ENCODE assay signal across 4 worm cellular contexts in the genomic region with DNA sequence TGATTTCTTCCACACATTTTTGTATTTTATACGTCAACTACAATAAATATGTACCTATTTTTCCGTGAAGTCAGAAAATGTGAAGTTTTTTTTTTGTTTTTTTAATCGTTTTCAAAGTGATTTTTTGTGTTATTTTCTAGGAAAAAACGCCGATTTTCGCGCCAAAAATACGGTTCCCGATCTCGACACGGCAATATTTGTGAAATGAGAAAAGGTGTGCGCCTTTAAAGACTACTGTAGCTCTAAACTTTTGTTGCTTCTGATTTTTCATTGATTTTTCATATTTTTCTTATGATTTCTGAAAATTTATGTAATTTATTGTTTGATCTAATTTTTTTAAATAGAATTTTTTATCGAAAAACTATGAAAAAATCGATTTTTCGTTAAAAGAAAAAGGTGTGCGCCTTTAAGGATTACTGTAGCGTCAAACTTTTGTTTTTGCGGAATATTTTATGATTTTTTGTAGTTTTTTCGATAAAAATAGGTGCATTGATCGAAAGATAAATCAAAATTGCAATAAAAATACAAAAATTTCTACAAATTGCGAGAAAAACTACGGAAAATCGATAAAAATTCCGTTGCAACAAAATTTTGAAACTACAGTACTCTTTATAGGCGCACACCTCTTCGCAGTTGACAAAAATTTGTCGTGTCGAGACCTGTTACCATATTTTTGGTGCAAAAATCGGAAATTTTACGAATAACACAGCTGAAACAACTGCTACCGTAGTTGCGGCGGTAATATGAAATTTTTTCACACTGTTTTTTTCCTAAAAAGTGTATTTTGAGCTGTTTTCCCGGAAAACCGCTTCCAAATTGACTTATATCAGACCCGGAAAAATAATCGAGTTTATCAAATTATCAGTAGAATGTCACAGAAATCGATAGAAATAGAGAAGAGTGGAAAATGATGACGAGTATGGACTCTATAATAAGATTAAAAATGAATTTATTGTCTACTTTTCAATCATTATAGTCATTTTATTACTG.
A peak's percentile ranks its signal among the peaks of the same experiment; 100 is the strongest.
TF ChIP-seq lines count a peak whose summit lies in the region.

Gene kqt-3 (plus strand): TSS at position 940 of the 990 bp plus-strand sequence.

TF ChIP-seq in whole organism, L2 larva, 48 proteins besides CTCF, POLR2A, EP300 and RAD21:
- no peak for TF ChIP-seq lin-13 (GFP tag; optimal IDR thresholded peaks at IDR 0.05; lab: Kevin White, UChicago)
- no peak for TF ChIP-seq nhr-237 (tag; optimal IDR thresholded peaks at IDR 0.05; lab: Kevin White, UChicago)
- TF ChIP-seq ztf-11 (tag; optimal IDR thresholded peaks at IDR 0.05; lab: Kevin White, UChicago) = no peak
- no peak for TF ChIP-seq gmeb-1 (tag; optimal IDR thresholded peaks at IDR 0.05; lab: Kevin White, UChicago)
- TF ChIP-seq nhr-77 (tag; optimal IDR thresholded peaks at IDR 0.05; lab: Kevin White, UChicago) = no peak
- TF ChIP-seq fos-1 (tag; optimal IDR thresholded peaks at IDR 0.05; lab: Kevin White, UChicago) = peak; percentile 26

TF ChIP-seq in whole organism, L3 larva, 47 proteins besides CTCF, POLR2A, EP300 and RAD21:
- TF ChIP-seq nhr-28 (tag; optimal IDR thresholded peaks at IDR 0.05; lab: Kevin White, UChicago) (no peak), nfya-1 (tag; optimal IDR thresholded peaks at IDR 0.05; lab: Kevin White, UChicago; ENCODE audit: insufficient read depth) (no peak), daf-12 (tag; optimal IDR thresholded peaks at IDR 0.05; lab: Kevin White, UChicago) (no peak), elt-2 (tag; optimal IDR thresholded peaks at IDR 0.05; lab: Kevin White, UChicago) (peak; percentile 12), ama-1 (optimal IDR thresholded peaks at IDR 0.05; lab: Kevin White, UChicago) (no peak), fkh-10 (GFP tag; optimal IDR thresholded peaks at IDR 0.05; lab: Kevin White, UChicago) (no peak), skn-1 (tag; optimal IDR thresholded peaks at IDR 0.05; lab: Kevin White, UChicago) (no peak), ceh-82 (tag; optimal IDR thresholded peaks at IDR 0.05; lab: Kevin White, UChicago) (no peak), egl-5 (tag; optimal IDR thresholded peaks at IDR 0.05; lab: Kevin White, UChicago) (no peak)

TF ChIP-seq in whole organism, L4 larva, 104 proteins besides CTCF, POLR2A, EP300 and RAD21:
- TF ChIP-seq Y105C5A.15 (GFP tag; IDR thresholded peaks at IDR 0.05; lab: Robert Waterston, UW) (no peak), daf-16 (GFP tag; optimal IDR thresholded peaks at IDR 0.05; lab: Kevin White, UChicago) (no peak), daf-16 (tag; optimal IDR thresholded peaks at IDR 0.05; lab: Kevin White, UChicago) (peak; percentile 52), nhr-28 (tag; optimal IDR thresholded peaks at IDR 0.05; lab: Kevin White, UChicago) (peak; percentile 8)

TF ChIP-seq in whole organism, young adult, 124 proteins besides CTCF, POLR2A, EP300 and RAD21:
- no peak for TF ChIP-seq ztf-6 (GFP tag; IDR thresholded peaks at IDR 0.05; lab: Robert Waterston, UW)
- TF ChIP-seq xnd-1 (tag; optimal IDR thresholded peaks at IDR 0.05; lab: Kevin White, UChicago) = peak; percentile 69
- TF ChIP-seq lsl-1 (GFP tag; optimal IDR thresholded peaks at IDR 0.05; lab: Kevin White, UChicago) = peak; percentile 87
- peak; percentile 36; the same call in 1 of the 2 replicates for TF ChIP-seq ceh-91 (GFP tag; IDR thresholded peaks at IDR 0.05; lab: Robert Waterston, UW)
- TF ChIP-seq madf-6 (GFP tag; IDR thresholded peaks at IDR 0.05; lab: Robert Waterston, UW) = peak; percentile 69
- TF ChIP-seq efl-1 (GFP tag; optimal IDR thresholded peaks at IDR 0.05; lab: Kevin White, UChicago) = peak; percentile 31
- TF ChIP-seq D2030.7 (GFP tag; IDR thresholded peaks at IDR 0.05; lab: Robert Waterston, UW) = peak; percentile 41
- no peak for TF ChIP-seq dpff-1 (tag; optimal IDR thresholded peaks at IDR 0.05; lab: Kevin White, UChicago)
- no peak for TF ChIP-seq somi-1 (GFP tag; optimal IDR thresholded peaks at IDR 0.05; lab: Kevin White, UChicago)
- TF ChIP-seq madf-8 (GFP tag; conservative IDR thresholded peaks at IDR 0.05; lab: Robert Waterston, UW) = peak; percentile 57
- no peak for TF ChIP-seq rcor-1 (GFP tag; IDR thresholded peaks at IDR 0.05; lab: Robert Waterston, UW)
- peak; percentile 49 for TF ChIP-seq F33H1.4 (GFP tag; IDR thresholded peaks at IDR 0.05; lab: Robert Waterston, UW)
- no peak for TF ChIP-seq ceh-100 (GFP tag; IDR thresholded peaks at IDR 0.05; lab: Robert Waterston, UW)
